Worm (Caenorhabditis elegans) whole organism, young adult: Measurements from ENCODE around the gene unc-7.

ENCODE experiments used
- ceh-100 ChIP-seq: fragments of 200-800 bp; sonication (Bioruptor generic); IDR thresholded peaks from 2 replicates; pipeline ENCODE4 v1.3.6; 2022; ENCODE audit warnings: missing genetic modification reagents, missing genetic modification characterization, missing compliant biosample characterization
- chd-7 ChIP-seq: sonication (generic microtip); optimal IDR thresholded peaks from 2 replicates; lab custom pipeline; 2016; ENCODE audit warnings: mild to moderate bottlenecking, missing genetic modification characterization, moderate library complexity, missing compliant biosample characterization
- nhr-27 ChIP-seq: fragments of 200-800 bp; sonication (Bioruptor generic); optimal IDR thresholded peaks from 2 replicates; lab custom pipeline; 2018; ENCODE audit warnings: mild to moderate bottlenecking, missing genetic modification characterization, moderate library complexity, missing compliant biosample characterization
- nhr-80 ChIP-seq: sonication (generic microtip); optimal IDR thresholded peaks from 2 replicates; lab custom pipeline; 2016; ENCODE audit warnings: missing genetic modification characterization, missing compliant biosample characterization
- pha-4 ChIP-seq: fragments of 150-350 bp; sonication (generic microtip); optimal IDR thresholded peaks from 2 replicates; lab custom pipeline; 2014; ENCODE audit warnings: missing biosample characterization, missing genetic modification reagents, missing genetic modification characterization
- sptf-2 ChIP-seq: fragments of 200-800 bp; sonication (Bioruptor generic); optimal IDR thresholded peaks from 2 replicates; lab custom pipeline; 2018; ENCODE audit warnings: mild to moderate bottlenecking, missing genetic modification characterization, missing compliant biosample characterization
- ztf-26 ChIP-seq: sonication (generic microtip); optimal IDR thresholded peaks from 2 replicates; lab custom pipeline; 2017; ENCODE audit warnings: missing genetic modification characterization, missing compliant biosample characterization

- TF ChIP-seq pha-4 (tag; lab: Kevin White, UChicago) (no peak), ceh-100 (GFP tag; lab: Robert Waterston, UW) (no peak), nhr-27 (tag; lab: Kevin White, UChicago) (no peak), ztf-26 (no peak), chd-7 (tag; lab: Kevin White, UChicago) (no peak), nhr-80 (tag; lab: Kevin White, UChicago) (no peak), sptf-2 (GFP tag; lab: Kevin White, UChicago) (no peak)
Measured at ce11 chrX:15104963-15105493, 42.5 kb downstream of the unc-7 start.
